Worm (Caenorhabditis elegans) whole organism, late embryonic: ENCODE results near the gene clec-252.

Experiments
- C08G9.2 ChIP-seq: sonication (generic microtip); optimal IDR thresholded peaks from 2 replicates; lab custom pipeline; 2016; ENCODE audit warnings: mild to moderate bottlenecking, missing genetic modification characterization, moderate library complexity, missing compliant biosample characterization
- F13H6.1 ChIP-seq: sonication (generic microtip); optimal IDR thresholded peaks from 2 replicates; lab custom pipeline; 2016; ENCODE audit warnings: missing genetic modification characterization, missing compliant biosample characterization
- K09A11.1 ChIP-seq: sonication (generic microtip); optimal IDR thresholded peaks from 2 replicates; lab custom pipeline; 2017; ENCODE audit warnings: antibody characterized with exemption, mild to moderate bottlenecking, missing genetic modification characterization, missing compliant biosample characterization; ENCODE audit not compliant: insufficient read depth
- ceh-18 ChIP-seq: sonication (generic microtip); optimal IDR thresholded peaks from 2 replicates; lab custom pipeline; 2016; ENCODE audit warnings: missing genetic modification characterization, missing compliant biosample characterization
- ceh-19 ChIP-seq: fragments of 200-800 bp; sonication (Bioruptor generic); optimal IDR thresholded peaks from 2 replicates; lab custom pipeline; 2018; ENCODE audit warnings: mild to moderate bottlenecking, missing genetic modification characterization, missing compliant biosample characterization
- ceh-22 ChIP-seq: sonication (generic microtip); optimal IDR thresholded peaks from 2 replicates; lab custom pipeline; 2017; ENCODE audit warnings: missing biosample characterization, missing genetic modification characterization
- ceh-24 ChIP-seq: sonication (generic microtip); optimal IDR thresholded peaks from 2 replicates; lab custom pipeline; 2016; ENCODE audit warnings: mild to moderate bottlenecking, missing genetic modification characterization, missing compliant biosample characterization
- ceh-30 ChIP-seq: fragments of 150-350 bp; optimal IDR thresholded peaks from 2 replicates; lab custom pipeline; 2014; ENCODE audit warnings: missing biosample characterization, missing genetic modification characterization
- ceh-31 ChIP-seq: sonication (generic microtip); optimal IDR thresholded peaks from 2 replicates; lab custom pipeline; 2016; ENCODE audit warnings: missing genetic modification characterization, missing compliant biosample characterization
- ceh-34 ChIP-seq: sonication (generic microtip); optimal IDR thresholded peaks from 2 replicates; lab custom pipeline; 2016; ENCODE audit warnings: mild to moderate bottlenecking, missing genetic modification characterization, missing compliant biosample characterization
- ceh-45 ChIP-seq: fragments of 200-800 bp; sonication (Bioruptor generic); IDR thresholded peaks from 2 replicates; pipeline ENCODE4 v1.3.6; 2022; ENCODE audit warnings: missing genetic modification reagents, missing genetic modification characterization, missing compliant biosample characterization
- ceh-48 ChIP-seq: sonication (generic microtip); optimal IDR thresholded peaks from 2 replicates; lab custom pipeline; 2016; ENCODE audit warnings: missing genetic modification characterization, inconsistent platforms, missing compliant biosample characterization
- ceh-6 ChIP-seq: fragments of 200-800 bp; sonication (Bioruptor generic); optimal IDR thresholded peaks from 2 replicates; lab custom pipeline; 2018; ENCODE audit warnings: mild to moderate bottlenecking, missing genetic modification characterization, missing compliant biosample characterization
- ceh-9 ChIP-seq: sonication (generic microtip); optimal IDR thresholded peaks from 2 replicates; lab custom pipeline; 2016; ENCODE audit warnings: mild to moderate bottlenecking, missing genetic modification characterization, inconsistent platforms, missing compliant biosample characterization
- ets-4 ChIP-seq: sonication (generic microtip); optimal IDR thresholded peaks from 2 replicates; lab custom pipeline; 2016; ENCODE audit warnings: missing genetic modification characterization, missing compliant biosample characterization
- eyg-1 ChIP-seq: sonication (generic microtip); optimal IDR thresholded peaks from 2 replicates; lab custom pipeline; 2016; ENCODE audit warnings: missing genotype, missing genetic modification characterization, missing compliant biosample characterization
- fax-1 ChIP-seq: sonication (generic microtip); optimal IDR thresholded peaks from 2 replicates; lab custom pipeline; 2016; ENCODE audit warnings: missing genotype, missing genetic modification characterization, missing compliant biosample characterization
- fkh-10 ChIP-seq: fragments of 150-350 bp; optimal IDR thresholded peaks from 2 replicates; lab custom pipeline; 2014; ENCODE audit warnings: missing biosample characterization, missing genetic modification reagents, missing genetic modification characterization
- fkh-6 ChIP-seq: sonication (generic microtip); optimal IDR thresholded peaks from 2 replicates; lab custom pipeline; 2016; ENCODE audit warnings: missing genetic modification characterization, missing compliant biosample characterization
- gmeb-2 ChIP-seq: sonication (generic microtip); optimal IDR thresholded peaks from 2 replicates; lab custom pipeline; 2016; ENCODE audit warnings: missing genetic modification characterization, inconsistent platforms, missing compliant biosample characterization
- hlh-13 ChIP-seq: fragments of 200-800 bp; sonication (Bioruptor generic); optimal IDR thresholded peaks from 2 replicates; lab custom pipeline; 2018; ENCODE audit warnings: mild to moderate bottlenecking, missing genetic modification characterization, missing compliant biosample characterization
- hlh-15 ChIP-seq: sonication (generic microtip); optimal IDR thresholded peaks from 2 replicates; lab custom pipeline; 2016; ENCODE audit warnings: missing genetic modification characterization, missing compliant biosample characterization
- hlh-30 ChIP-seq: sonication (generic microtip); optimal IDR thresholded peaks from 2 replicates; lab custom pipeline; 2017; ENCODE audit warnings: antibody characterized with exemption, missing genetic modification characterization, missing compliant biosample characterization; ENCODE audit not compliant: insufficient read depth
- hlh-8 ChIP-seq: sonication (generic microtip); optimal IDR thresholded peaks from 2 replicates; lab custom pipeline; 2016; ENCODE audit warnings: missing genotype, missing genetic modification characterization, missing compliant biosample characterization
- lim-6 ChIP-seq: sonication (generic microtip); optimal IDR thresholded peaks from 2 replicates; lab custom pipeline; 2016; ENCODE audit warnings: missing genetic modification characterization, missing compliant biosample characterization
- madf-2 ChIP-seq: sonication (generic microtip); optimal IDR thresholded peaks from 2 replicates; lab custom pipeline; 2017; ENCODE audit warnings: missing genetic modification characterization, missing compliant biosample characterization
- mec-3 ChIP-seq: sonication (generic microtip); optimal IDR thresholded peaks from 2 replicates; lab custom pipeline; 2016; ENCODE audit warnings: borderline replicate concordance, missing genetic modification characterization, missing compliant biosample characterization
- nhr-232 ChIP-seq: sonication (generic microtip); optimal IDR thresholded peaks from 2 replicates; lab custom pipeline; 2016; ENCODE audit warnings: missing genetic modification characterization, missing compliant biosample characterization
- pag-3 ChIP-seq: sonication (generic microtip); optimal IDR thresholded peaks from 2 replicates; lab custom pipeline; 2016; ENCODE audit warnings: missing compliant biosample characterization, missing genetic modification characterization, borderline replicate concordance
- pha-2 ChIP-seq: sonication (generic microtip); optimal IDR thresholded peaks from 2 replicates; lab custom pipeline; 2017; ENCODE audit warnings: mild to moderate bottlenecking, missing genetic modification characterization, missing compliant biosample characterization
- pqm-1 ChIP-seq: sonication (generic microtip); optimal IDR thresholded peaks from 2 replicates; lab custom pipeline; 2016; ENCODE audit warnings: missing genetic modification characterization, missing compliant biosample characterization
- sdc-2 ChIP-seq: sonication (generic microtip); optimal IDR thresholded peaks from 2 replicates; lab custom pipeline; 2016; ENCODE audit warnings: missing genotype, missing genetic modification characterization, missing compliant biosample characterization
- sox-4 ChIP-seq: sonication (generic microtip); optimal IDR thresholded peaks from 2 replicates; lab custom pipeline; 2017; ENCODE audit warnings: mild to moderate bottlenecking, missing genetic modification characterization, inconsistent platforms, missing compliant biosample characterization
- tbx-2 ChIP-seq: sonication (generic microtip); optimal IDR thresholded peaks from 2 replicates; lab custom pipeline; 2016; ENCODE audit warnings: missing genetic modification characterization, missing compliant biosample characterization
- ttx-3 ChIP-seq: sonication (generic microtip); optimal IDR thresholded peaks from 2 replicates; lab custom pipeline; 2016; ENCODE audit warnings: missing genetic modification reagents, missing genetic modification characterization, missing compliant biosample characterization
- unc-3 ChIP-seq, 2 experiments: fragments of 200-800 bp in 1 of 2; sonication (Bioruptor generic) in 1 of 2; sonication (generic microtip) in 1 of 2; conservative IDR thresholded peaks in 1 of 2; optimal IDR thresholded peaks in 1 of 2; 2 replicates each; pipeline versions ENCODE4 v1.3.6 to Lab custom; 2016 to 2022; ENCODE audit warnings: missing compliant biosample characterization in 2 of 2, missing genetic modification characterization in 2 of 2, missing genetic modification reagents in 1 of 2
- unc-86 ChIP-seq: sonication (generic microtip); optimal IDR thresholded peaks from 2 replicates; lab custom pipeline; 2016; ENCODE audit warnings: missing genetic modification characterization, missing compliant biosample characterization
- zip-5 ChIP-seq: sonication (generic microtip); optimal IDR thresholded peaks from 2 replicates; lab custom pipeline; 2016; ENCODE audit warnings: missing genetic modification characterization, missing compliant biosample characterization
- ztf-16 ChIP-seq: sonication (generic microtip); optimal IDR thresholded peaks from 2 replicates; lab custom pipeline; 2017; ENCODE audit warnings: missing genetic modification characterization, missing compliant biosample characterization

The clec-252 gene

DNA sequence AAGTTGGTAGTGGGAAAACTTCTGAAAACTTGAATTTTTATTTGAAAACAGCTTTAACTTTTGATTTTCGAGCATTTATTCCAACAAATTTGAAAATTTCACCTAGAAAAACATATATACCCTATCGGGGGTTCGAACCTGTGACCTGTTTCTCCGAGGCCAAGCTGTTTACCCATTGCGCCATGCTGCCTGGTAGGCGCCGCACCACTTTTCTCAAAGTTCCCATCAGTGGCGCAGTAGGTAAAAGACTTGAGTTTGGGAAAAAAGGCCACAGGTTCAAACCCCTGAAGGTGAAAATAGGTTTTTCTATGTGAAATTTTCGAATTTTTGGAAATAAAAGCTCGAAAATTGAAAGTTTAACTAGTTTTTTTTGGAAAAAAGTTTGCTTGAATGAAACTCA lies 32.0 kb upstream of the clec-252 start:
- TF ChIP-seq ceh-31 (tag; lab: Kevin White, UChicago), result no peak
- no peak for TF ChIP-seq ceh-45
- no peak for TF ChIP-seq madf-2 (tag; lab: Kevin White, UChicago)
- no peak for TF ChIP-seq ztf-16 (tag; lab: Kevin White, UChicago)
- TF ChIP-seq unc-86, result no peak
- no peak for TF ChIP-seq ceh-24 (tag; lab: Kevin White, UChicago)
- TF ChIP-seq ets-4, result no peak
- TF ChIP-seq sox-4 (tag; lab: Kevin White, UChicago), result no peak
- TF ChIP-seq ceh-18, result no peak
- TF ChIP-seq C08G9.2, result no peak
- TF ChIP-seq F13H6.1, result no peak
- no peak for TF ChIP-seq ceh-34 (tag; lab: Kevin White, UChicago)
- TF ChIP-seq ceh-48, result no peak
- TF ChIP-seq ceh-6 (GFP tag; lab: Kevin White, UChicago), result no peak
- no peak for TF ChIP-seq pqm-1 (tag; lab: Kevin White, UChicago)
- TF ChIP-seq hlh-15 (tag; lab: Kevin White, UChicago), result no peak
- no peak for TF ChIP-seq sdc-2 (tag; lab: Kevin White, UChicago)
- TF ChIP-seq lim-6 (tag; lab: Kevin White, UChicago), result no peak

DNA sequence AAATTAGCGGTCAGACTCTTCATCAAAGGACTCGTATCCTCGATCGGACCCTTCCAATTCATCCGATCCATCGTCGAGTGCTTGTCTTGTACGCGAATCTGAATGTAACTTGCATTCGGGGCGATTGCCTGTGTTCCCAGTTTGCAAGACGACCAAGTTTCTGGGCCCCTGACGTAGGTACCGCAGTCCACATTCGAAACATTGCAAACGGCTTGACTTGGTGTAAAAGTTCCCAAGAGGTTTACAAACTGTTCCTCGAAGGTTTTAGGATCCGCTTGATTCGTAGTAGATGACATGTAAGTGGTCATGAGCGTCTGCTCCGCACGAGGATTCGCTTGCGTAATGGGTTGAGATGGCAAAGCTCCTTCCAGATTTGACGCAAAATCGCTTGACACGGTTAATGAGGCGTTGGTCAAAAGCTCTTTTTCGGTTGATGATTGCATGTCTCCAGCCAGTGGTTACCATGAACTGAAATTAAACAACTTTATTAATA lies 27.7 kb upstream of the clec-252 start, which contains the start of gene Y17D7B.4:
Y17D7B.4 (minus strand) TSS at position 443 of the 493 bp plus-strand sequence.
- TF ChIP-seq fkh-6 (tag; lab: Kevin White, UChicago) (no peak), ets-4 (no peak), tbx-2 (tag; lab: Kevin White, UChicago) (no peak), fax-1 (tag; lab: Kevin White, UChicago) (no peak), madf-2 (tag; lab: Kevin White, UChicago) (no peak), nhr-232 (tag; lab: Kevin White, UChicago) (no peak), ceh-9 (no peak), hlh-15 (tag; lab: Kevin White, UChicago) (no peak), ttx-3 (no peak), ztf-16 (tag; lab: Kevin White, UChicago) (no peak), ceh-18 (no peak), F13H6.1 (no peak), unc-86 (no peak), mec-3 (no peak), ceh-30 (tag; lab: Kevin White, UChicago) (no peak), fkh-10 (GFP tag; lab: Kevin White, UChicago) (no peak), unc-3 (GFP tag; conservative IDR thresholded peaks at IDR 0.05; lab: Robert Waterston, UW) (no peak), unc-3 (tag; optimal IDR thresholded peaks at IDR 0.05; lab: Kevin White, UChicago) (no peak), hlh-8 (tag; lab: Kevin White, UChicago) (no peak), zip-5 (no peak), gmeb-2 (tag; lab: Kevin White, UChicago) (no peak)

DNA sequence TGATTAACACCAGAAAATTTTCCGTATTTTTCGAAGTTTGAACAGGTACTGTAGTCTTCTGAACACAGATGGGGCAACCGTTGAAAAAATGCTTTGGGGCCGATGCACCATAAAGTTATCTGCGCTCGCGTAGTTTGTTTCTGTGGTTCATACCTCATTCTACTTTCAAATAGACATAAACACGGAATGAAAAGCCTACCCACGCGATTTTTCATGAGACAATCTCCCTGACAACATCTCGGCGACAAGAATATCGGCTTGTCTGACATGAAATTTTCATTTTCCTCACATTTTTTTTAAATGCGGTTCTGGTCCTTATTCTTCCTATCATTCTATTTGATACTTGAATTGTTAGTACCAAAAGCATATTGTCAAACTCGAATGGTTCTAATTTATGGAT lies 24.1 kb upstream of the clec-252 start, which contains the start of gene clec-257:
clec-257 (plus strand) TSS at position 301 of the 400 bp plus-strand sequence.
- no peak for TF ChIP-seq hlh-13
- no peak for TF ChIP-seq hlh-30
- no peak for TF ChIP-seq eyg-1
- TF ChIP-seq ceh-34 (tag; lab: Kevin White, UChicago), result no peak
- TF ChIP-seq ceh-24 (tag; lab: Kevin White, UChicago), result no peak
- TF ChIP-seq fax-1 (tag; lab: Kevin White, UChicago), result no peak
- TF ChIP-seq C08G9.2, result no peak
- TF ChIP-seq sdc-2 (tag; lab: Kevin White, UChicago), result no peak
- TF ChIP-seq K09A11.1 (tag; lab: Kevin White, UChicago), result no peak
- TF ChIP-seq ceh-19 (GFP tag; lab: Kevin White, UChicago), result no peak
- TF ChIP-seq ceh-22 (tag; lab: Kevin White, UChicago), result no peak
- no peak for TF ChIP-seq pag-3 (tag; lab: Kevin White, UChicago)
- no peak for TF ChIP-seq hlh-15 (tag; lab: Kevin White, UChicago)
- TF ChIP-seq pha-2, result no peak
- TF ChIP-seq, all 69 proteins: peak for 0
